Worm (Caenorhabditis elegans): Measurements from ENCODE around the gene fbxb-62.

ce11 chrV:19301934-19302333, at the start of gene fbxb-62:
- TF ChIP-seq W03F9.2 (tag; optimal IDR thresholded peaks at IDR 0.05) (no peak), him-1 (tag; optimal IDR thresholded peaks at IDR 0.05) (no peak), dao-5 (tag; optimal IDR thresholded peaks at IDR 0.05) (no peak)

All from whole organism, L4/young adult.